Fruit fly (Drosophila melanogaster) whole organism, prepupa: ENCODE results near the gene Hsp67Ba.

Source experiments
- CG11902 ChIP-seq: fragments of 200-800 bp; sonication (Bioruptor generic); optimal IDR thresholded peaks from 3 replicates; lab custom pipeline; 2016; ENCODE audit warnings: missing biosample characterization, missing genetic modification characterization
- CG15336 ChIP-seq: fragments of 200-800 bp; sonication (Bioruptor generic); IDR thresholded peaks from 2 replicates; pipeline ENCODE4 v1.3.6; 2022; ENCODE audit warnings: missing biosample characterization, missing genetic modification characterization
- CG32006 ChIP-seq: fragments of 200-800 bp; sonication (Bioruptor generic); optimal IDR thresholded peaks from 3 replicates; lab custom pipeline; 2017; ENCODE audit warnings: missing biosample characterization, mild to moderate bottlenecking, missing genetic modification characterization
- CG8632 ChIP-seq: fragments of 200-800 bp; sonication (Bioruptor generic); optimal IDR thresholded peaks from 3 replicates; lab custom pipeline; 2016; ENCODE audit warnings: missing biosample characterization, missing genetic modification characterization
- Ets21C ChIP-seq: fragments of 200-800 bp; sonication (Bioruptor generic); optimal IDR thresholded peaks from 3 replicates; lab custom pipeline; 2016; ENCODE audit warnings: missing biosample characterization, missing genetic modification characterization
- Lpt ChIP-seq: fragments of 200-800 bp; sonication (Bioruptor generic); optimal IDR thresholded peaks from 3 replicates; lab custom pipeline; 2016; ENCODE audit warnings: missing biosample characterization, missing genetic modification characterization
- OdsH ChIP-seq: fragments of 200-800 bp; sonication (Bioruptor generic); optimal IDR thresholded peaks from 3 replicates; lab custom pipeline; 2016; ENCODE audit warnings: missing biosample characterization, missing genetic modification characterization
- Sox15 ChIP-seq: fragments of 200-800 bp; sonication (Bioruptor generic); optimal IDR thresholded peaks from 3 replicates; lab custom pipeline; 2016; ENCODE audit warnings: missing biosample characterization, missing genetic modification characterization
- fd85E ChIP-seq: fragments of 200-800 bp; sonication (Bioruptor generic); optimal IDR thresholded peaks from 3 replicates; lab custom pipeline; 2016; ENCODE audit warnings: missing biosample characterization, missing genetic modification characterization
- net ChIP-seq: fragments of 200-800 bp; sonication (Bioruptor generic); optimal IDR thresholded peaks from 3 replicates; lab custom pipeline; 2016; ENCODE audit warnings: missing biosample characterization, missing genetic modification characterization

dm6 chr3L:9339021-9339420 is 40.3 kb downstream of the Hsp67Ba start:
- no peak for TF ChIP-seq Lpt
- TF ChIP-seq CG15336 (GFP tag; lab: Robert Waterston, UW): no peak
- peak; percentile 7 for TF ChIP-seq Sox15
- TF ChIP-seq fd85E (GFP tag; lab: Kevin White, UChicago): no peak
- peak; percentile 18 for TF ChIP-seq CG32006 (GFP tag; lab: Kevin White, UChicago)
- no peak for TF ChIP-seq CG8632 (GFP tag; lab: Kevin White, UChicago)
- TF ChIP-seq net: peak; percentile 11
- TF ChIP-seq CG11902 (GFP tag; lab: Kevin White, UChicago): no peak
- no peak for TF ChIP-seq Ets21C (GFP tag; lab: Kevin White, UChicago)
- TF ChIP-seq OdsH (GFP tag; lab: Kevin White, UChicago): peak; percentile 19
